Worm (Caenorhabditis elegans) whole organism, dauer: ENCODE data around the gene snf-3.

Experiments
- unc-62 ChIP-seq: sonication (generic microtip); optimal IDR thresholded peaks from 2 replicates; lab custom pipeline; 2017; ENCODE audit warnings: missing biosample characterization, missing genetic modification reagents, missing genetic modification characterization

Gene snf-3

DNA sequence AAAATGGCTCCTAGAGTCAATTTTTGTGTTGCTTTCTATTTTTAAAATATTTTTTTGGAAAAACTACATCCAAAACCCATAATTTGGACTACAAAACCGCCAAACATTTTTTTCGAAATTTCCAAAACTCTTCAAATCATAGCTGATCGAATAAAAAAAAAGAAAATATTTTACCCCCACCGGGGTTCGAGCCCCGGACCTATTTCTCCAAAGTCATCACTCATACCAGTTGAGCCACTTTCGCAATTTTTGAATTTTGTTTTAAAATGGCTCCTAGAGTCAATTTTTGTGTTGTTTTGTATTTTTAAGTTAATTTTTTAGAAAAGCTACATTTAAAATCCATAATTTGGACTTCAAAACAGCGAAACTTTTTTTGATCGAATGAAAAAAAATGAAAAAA is 6.3 kb upstream of the snf-3 start:
- no peak for TF ChIP-seq unc-62 (GFP tag; lab: Kevin White, UChicago)

DNA sequence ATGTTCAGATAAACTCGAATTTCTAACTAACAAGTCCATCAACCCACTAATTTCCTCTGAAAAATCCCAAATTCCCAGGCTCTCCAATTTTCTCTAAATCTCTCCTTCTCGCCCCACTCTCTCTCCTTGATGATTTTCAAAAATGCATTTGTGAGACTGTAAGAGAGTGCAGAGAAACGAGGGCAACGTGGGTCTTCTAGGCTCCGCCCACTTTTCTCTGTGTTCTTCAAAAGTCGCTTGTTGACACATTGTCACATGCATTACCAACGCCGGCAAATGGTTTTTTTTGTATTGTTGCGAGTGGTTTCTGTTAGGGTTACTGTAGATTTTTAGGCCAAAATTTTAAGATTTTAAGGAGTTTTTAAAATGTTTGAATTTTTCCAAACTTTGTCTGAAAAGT is 5.3 kb upstream of the snf-3 start:
- TF ChIP-seq unc-62 (GFP tag; lab: Kevin White, UChicago), result no peak

DNA sequence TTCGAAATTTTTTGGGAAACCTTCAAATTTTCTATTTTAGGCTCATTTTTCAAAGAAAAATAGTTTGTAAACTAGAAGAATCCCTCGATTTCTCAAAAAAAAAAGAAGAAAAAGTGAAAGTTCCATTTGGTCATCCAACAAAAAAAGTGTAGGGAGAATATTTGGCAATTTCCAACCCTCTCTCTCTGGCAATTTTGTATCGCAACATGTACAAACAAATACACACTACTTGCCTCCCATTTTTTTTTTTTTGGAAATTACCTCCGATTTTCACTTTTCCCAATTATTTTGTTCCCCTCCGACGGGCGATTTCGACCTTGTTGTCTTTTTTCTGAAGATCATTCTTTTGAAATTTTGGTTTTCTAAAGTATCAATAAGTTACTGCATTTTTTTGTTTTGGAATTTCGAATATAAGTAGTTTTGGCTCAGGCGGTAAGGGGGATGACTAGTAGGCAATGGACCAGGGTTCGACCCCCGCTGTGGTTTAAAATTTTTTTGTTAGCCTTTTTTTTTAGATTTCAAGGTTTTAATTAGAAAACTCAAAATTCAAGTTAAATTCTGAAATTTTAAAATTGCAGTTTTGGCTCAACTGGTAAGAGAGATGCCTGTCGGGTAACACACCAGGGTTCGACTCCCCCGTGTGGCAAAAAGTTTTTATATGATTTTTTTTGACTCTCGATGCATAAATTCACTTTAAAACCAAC is 3.1 kb upstream of the snf-3 start:
- no peak for TF ChIP-seq unc-62 (GFP tag; lab: Kevin White, UChicago)

DNA sequence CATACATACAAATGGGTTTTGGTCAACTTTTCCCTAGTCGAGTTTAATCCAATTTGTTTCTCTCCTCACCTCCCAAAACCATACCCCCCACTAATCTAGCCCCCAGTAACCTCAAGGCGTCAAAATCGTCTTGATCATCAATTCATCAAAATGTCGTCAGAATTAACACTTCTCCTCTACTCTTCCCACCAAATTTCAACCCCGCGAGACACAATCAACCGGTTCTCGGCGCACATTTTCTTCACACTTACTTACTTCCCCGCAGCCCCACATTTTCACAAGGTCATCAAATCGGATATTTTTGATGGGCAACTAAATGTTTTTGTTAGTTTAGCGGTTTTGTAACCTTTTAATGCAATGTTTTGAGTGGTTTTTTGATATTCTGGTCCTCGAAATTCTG is 1.1 kb upstream of the snf-3 start:
- no peak for TF ChIP-seq unc-62 (GFP tag; lab: Kevin White, UChicago)

DNA sequence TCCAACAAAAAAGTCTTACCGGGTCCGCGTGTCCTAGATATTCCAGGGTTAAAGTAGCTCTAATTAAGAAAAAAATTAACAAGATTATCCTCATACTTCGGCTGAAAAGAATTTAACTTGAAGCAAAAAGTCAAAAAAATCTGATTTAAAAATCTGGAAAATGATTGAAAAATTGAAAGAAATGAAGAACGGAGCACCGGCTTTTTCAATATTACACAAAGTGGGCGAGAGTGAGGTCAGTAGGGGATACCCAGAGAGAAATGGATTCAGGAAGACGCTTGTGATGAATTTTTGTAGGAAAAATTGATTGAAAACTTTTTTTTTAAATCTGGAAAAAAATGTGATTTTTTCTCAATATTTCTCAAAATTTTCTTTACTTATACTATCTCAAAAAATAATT is 8.9 kb downstream of the snf-3 start, which contains the start of gene pho-14:
pho-14 (minus strand) TSS at position 101 of the 400 bp plus-strand sequence.
- no peak for TF ChIP-seq unc-62 (GFP tag; lab: Kevin White, UChicago)

DNA sequence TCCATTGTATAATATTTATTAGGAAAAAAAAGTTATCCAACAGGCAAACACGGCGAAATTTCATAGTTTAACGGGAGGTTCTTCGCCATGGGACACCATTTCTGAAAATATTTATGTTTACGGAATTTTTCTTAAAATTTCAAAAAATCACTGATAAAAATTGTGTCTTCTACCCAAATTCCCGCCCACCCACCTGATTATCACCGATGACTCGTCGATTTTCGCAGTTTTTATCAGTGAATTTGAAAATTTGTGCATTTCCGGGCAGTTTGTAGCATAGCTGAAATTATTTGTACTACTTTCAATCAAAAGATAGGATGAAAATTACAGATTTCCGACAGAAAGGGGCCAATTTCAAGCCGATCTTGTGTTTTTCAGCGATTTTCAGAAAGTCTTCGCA is 9.6 kb downstream of the snf-3 start:
- TF ChIP-seq unc-62 (GFP tag; lab: Kevin White, UChicago), result no peak

DNA sequence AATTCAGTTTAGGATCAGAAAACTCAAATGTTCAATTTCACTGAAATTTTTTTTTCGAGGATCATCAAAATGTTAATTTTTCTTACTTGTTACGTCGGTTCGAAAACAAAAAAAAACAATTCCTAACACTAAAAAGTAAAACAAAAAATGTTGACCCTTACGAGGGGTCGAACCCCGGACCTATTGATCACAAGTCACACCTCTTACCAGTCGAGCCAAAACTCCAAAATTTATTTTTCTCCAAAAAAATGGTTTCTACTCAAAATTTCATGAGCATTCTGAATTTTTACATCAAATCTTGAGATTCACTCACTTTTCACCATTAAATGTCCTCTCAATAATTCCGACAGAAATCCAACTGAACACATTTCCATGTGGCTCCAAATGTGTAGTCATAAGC is 10.4 kb downstream of the snf-3 start:
- TF ChIP-seq unc-62 (GFP tag; lab: Kevin White, UChicago), result no peak

DNA sequence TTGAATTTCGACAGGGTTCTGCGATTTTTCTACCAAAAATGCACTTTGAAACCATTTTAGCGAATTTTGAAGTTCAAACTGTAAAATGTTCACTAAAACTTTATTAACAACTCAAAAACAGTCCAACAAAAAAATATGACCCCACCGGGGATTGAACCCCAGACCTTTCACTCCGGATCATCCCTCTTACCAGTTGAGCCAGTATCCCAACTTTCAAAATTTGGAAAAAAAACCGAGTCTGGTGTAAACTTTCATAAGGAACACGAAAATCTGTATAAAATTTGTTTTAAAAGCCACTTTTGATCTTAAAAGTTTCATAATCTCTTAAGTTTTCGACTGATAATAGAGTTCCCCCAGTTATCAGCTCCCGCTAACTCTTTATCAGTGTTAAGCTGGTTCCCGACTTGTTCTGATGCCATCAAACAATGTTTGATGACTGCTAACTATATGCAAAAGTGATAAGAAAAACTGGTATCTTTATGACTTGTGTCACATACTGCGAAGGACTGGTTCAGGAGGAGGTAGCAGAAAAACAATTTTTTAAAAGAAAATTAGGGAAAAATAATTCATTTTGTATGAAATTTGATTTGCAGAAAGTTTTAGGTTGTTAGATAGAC is 11.8 kb downstream of the snf-3 start:
- TF ChIP-seq unc-62 (GFP tag; lab: Kevin White, UChicago), result no peak

DNA sequence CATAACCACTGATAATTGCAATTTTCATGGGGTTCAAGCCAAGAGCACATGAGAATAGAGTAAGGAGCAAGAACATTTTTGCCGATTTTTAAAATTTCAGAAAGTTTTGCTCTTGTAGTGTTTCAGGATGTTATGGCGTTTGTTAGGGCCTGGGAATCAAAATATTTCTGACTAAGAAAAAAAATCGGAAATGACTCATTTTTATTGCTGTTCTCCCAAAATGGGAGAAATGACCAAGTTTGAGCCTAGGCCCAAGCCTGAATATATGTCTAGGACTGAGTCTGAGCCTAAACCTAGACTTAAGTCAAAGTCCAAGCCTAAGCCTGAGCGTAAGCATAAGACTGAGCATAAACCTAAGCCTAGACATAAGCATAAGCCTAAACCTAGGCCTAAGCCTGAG is 12.6 kb downstream of the snf-3 start, which contains the start of gene T13B5.9:
T13B5.9 (minus strand) TSS at position 101 of the 400 bp plus-strand sequence.
- TF ChIP-seq unc-62 (GFP tag; lab: Kevin White, UChicago), result no peak

DNA sequence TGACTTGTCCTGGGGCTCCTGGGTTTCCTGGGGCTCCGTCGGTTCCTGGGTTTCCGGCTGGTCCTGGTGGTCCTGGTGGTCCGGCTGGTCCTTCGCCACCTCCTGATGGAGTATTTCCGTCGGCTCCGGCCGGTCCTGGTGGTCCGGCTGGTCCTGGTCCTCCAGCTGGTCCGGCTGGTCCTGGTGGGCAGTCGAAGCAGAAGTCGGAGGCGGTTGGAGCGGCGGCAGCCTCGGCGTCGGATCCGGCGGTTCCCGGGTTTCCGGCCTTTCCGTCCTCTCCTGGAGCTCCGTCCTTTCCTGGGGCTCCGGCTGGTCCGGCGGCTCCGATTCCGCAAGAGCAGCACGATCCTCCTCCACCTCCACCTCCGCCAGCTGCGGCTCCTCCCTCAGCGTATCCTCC is 13.5 kb downstream of the snf-3 start:
- TF ChIP-seq unc-62 (GFP tag; lab: Kevin White, UChicago), result no peak

DNA sequence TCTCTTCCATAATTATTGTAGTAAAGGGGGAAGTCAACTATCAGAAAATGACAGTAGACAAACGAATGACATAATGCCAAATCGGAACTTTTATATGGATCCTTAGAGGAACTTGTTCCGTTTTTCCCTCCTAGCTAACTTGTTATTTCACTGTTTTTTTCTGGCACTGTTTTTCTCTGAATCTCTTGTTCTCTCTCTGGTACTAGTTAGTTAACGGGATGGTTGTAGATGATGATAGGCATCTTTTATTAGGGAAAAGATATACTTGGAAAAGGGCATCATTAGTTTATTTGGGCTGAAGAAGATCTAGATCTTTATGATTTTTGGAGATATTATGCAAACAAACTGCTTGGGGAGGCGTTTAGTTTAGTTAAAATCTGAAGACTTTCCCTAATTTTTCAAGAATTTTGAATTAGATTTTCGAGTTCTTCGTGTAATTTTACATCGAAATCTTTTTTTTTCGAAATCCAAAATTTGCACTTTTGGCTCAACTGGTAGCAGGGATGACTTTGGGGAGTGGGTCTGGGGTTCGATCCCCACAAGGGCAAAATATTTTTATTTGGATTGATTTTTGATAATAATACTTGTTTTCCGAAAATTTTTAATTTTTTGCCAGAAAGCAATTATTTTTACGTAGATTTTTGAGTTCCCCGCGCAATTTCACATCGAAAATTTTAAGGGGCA is 15.2 kb downstream of the snf-3 start, which contains the start of gene col-40:
col-40 (minus strand) TSS at position 51 of the 684 bp plus-strand sequence.
- TF ChIP-seq unc-62 (GFP tag; lab: Kevin White, UChicago), result no peak

DNA sequence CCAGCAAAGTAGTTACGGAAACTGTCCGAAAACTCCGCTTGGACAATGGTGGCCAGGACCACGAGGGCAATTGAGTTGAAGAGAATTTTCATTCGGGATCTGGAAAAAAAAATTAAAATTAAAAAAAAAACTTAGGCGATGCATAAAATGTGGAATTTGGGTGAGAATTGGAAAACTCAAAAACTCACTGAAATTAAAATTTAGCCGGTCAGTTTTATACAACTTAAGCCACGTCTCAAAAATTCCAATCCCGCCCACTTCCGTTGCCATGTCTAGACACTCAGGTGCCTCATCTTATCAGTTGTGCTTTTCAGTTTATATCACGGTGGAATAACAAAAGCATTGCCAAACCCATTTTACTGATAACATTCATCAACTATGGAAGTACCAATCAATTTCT is 19.1 kb downstream of the snf-3 start, which contains the start of gene lips-11:
lips-11 (minus strand) TSS at position 101 of the 400 bp plus-strand sequence.
- TF ChIP-seq unc-62 (GFP tag; lab: Kevin White, UChicago), result no peak

DNA sequence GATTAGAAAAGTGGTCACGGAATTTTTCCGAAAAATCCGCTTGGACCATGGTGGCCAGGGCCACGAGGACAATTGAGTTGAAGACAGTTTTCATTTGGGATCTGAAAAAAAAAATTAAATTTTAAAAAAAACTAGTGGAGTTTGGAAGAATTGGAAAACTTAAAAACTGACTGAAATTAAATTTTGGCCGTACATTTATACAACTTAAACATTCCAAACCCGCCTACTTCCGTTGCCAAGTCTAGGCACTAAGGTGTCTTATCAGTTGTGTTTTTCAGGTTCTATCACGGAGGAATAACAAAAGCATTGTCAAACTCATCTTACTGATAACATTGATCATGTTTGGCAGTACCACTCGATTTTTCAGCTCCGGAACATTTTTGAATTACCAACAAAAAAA is 22.3 kb downstream of the snf-3 start, which contains the start of gene lips-12:
lips-12 (minus strand) TSS at position 101 of the 400 bp plus-strand sequence.
- no peak for TF ChIP-seq unc-62 (GFP tag; lab: Kevin White, UChicago)

DNA sequence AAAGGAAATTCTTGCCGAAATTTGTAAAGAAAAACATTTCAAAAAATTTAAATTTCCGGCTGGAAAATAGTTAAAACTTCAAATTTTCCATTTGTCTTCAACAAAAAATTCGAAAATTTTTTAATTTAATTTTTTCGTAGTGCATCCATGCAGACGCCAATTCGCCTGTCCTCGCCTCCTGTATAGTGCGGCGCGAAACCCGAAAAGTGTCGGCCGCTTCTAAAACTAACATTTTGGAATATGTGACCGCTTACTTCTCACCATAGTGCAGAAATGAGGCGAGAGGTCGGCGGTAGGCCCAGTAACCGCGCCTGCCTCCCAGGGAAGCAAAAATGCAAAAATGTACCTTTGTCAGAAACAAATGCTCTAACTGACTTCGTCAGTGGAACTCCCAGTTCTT is 24.7 kb downstream of the snf-3 start:
- TF ChIP-seq unc-62 (GFP tag; lab: Kevin White, UChicago), result no peak

DNA sequence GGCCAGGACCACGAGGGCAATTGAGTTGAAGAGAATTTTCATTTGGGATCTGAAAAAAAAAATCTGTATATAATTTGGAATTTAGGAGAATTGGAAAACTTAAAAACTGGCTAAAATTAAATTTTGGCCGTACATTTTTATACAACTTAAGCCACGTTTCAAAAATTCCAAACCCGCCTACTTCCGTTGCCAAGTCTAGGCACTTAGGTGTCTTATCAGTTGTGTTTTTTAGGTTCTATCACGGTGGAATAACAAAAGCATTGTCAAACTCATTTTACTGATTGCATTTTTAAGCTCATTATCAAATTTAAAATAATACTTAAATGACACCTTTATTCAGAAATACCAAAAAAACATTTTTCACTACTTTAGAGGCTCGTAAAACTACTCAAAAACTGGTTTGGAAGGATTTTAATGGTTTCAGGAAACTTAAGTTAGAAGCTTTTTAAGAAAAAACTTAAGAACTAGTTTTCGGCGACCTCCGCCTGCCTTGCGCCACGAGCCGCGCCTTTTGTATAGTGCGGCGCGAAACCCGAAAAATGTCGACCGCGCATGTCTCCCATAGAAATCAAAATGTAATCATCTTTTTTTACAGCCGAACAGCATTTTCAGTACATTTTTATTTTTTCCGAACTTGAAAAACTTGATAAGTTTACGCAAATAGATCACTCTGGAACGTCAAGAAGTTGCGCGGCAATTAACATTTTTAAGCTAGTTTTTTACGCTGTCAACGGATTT is 26.4 kb downstream of the snf-3 start, which contains the start of gene lips-13:
lips-13 (minus strand) TSS at position 51 of the 738 bp plus-strand sequence.
- TF ChIP-seq unc-62 (GFP tag; lab: Kevin White, UChicago), result no peak
